Worm (Caenorhabditis elegans): Measurements from ENCODE around the gene spp-10.

DNA sequence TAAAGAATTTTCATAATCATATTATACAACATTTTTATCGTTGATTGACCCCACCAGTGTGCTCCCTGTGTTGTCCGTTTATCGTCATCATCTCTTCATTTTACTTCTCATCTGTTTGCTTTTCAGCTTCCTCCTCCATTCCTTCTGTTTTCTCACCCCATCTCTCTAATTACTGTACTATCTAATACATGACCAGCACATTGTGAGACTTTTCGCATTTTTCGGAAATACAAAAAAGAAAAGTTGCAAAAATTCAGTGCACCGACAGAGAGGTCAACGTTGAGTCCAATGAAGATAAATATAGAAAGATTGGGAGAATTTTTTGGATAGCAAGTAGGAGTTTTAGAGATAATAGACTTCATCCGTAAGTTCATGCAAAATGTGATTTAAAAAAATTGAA lies 43.0 kb downstream of the spp-10 start:
- TF ChIP-seq lin-15B (tag; optimal IDR thresholded peaks at IDR 0.05) (no peak), ztf-11 (tag; optimal IDR thresholded peaks at IDR 0.05) (no peak), skn-1 (tag; optimal IDR thresholded peaks at IDR 0.05) (no peak), egl-27 (tag; optimal IDR thresholded peaks at IDR 0.05) (no peak), nhr-77 (tag; optimal IDR thresholded peaks at IDR 0.05) (no peak), lsy-12 (tag; optimal IDR thresholded peaks at IDR 0.05) (no peak), tbx-2 (tag; optimal IDR thresholded peaks at IDR 0.05) (no peak)
